Fruit fly (Drosophila melanogaster) whole organism, prepupa: ENCODE measurements around the gene Ir94e.

Experiments used
- Blimp-1 ChIP-seq: fragments of 200-800 bp; sonication (Bioruptor generic); optimal IDR thresholded peaks from 3 replicates; lab custom pipeline; 2017; ENCODE audit warnings: missing biosample characterization, missing genetic modification characterization, mild to moderate bottlenecking, moderate library complexity, missing genetic modification reagents
- CG10631 ChIP-seq: fragments of 200-800 bp; sonication (Bioruptor generic); optimal IDR thresholded peaks from 2 replicates; lab custom pipeline; 2016; ENCODE audit warnings: missing biosample characterization, missing genetic modification characterization
- CG11294 ChIP-seq: fragments of 200-800 bp; sonication (Bioruptor generic); IDR thresholded peaks from 2 replicates; pipeline ENCODE4 v1.3.6; 2022; ENCODE audit warnings: missing biosample characterization, missing genetic modification characterization
- CG11762 ChIP-seq: fragments of 200-800 bp; sonication (Bioruptor generic); optimal IDR thresholded peaks from 3 replicates; lab custom pipeline; 2016; ENCODE audit warnings: missing biosample characterization, missing genetic modification characterization; ENCODE audit not compliant: insufficient read depth
- CG11902 ChIP-seq: fragments of 200-800 bp; sonication (Bioruptor generic); optimal IDR thresholded peaks from 3 replicates; lab custom pipeline; 2016; ENCODE audit warnings: missing biosample characterization, missing genetic modification characterization
- CG15336 ChIP-seq: fragments of 200-800 bp; sonication (Bioruptor generic); IDR thresholded peaks from 2 replicates; pipeline ENCODE4 v1.3.6; 2022; ENCODE audit warnings: missing biosample characterization, missing genetic modification characterization
- CG1621 ChIP-seq: fragments of 200-800 bp; sonication (Bioruptor generic); optimal IDR thresholded peaks from 3 replicates; lab custom pipeline; 2018; ENCODE audit warnings: missing biosample characterization, mild to moderate bottlenecking, missing genetic modification characterization
- CG16779 ChIP-seq: fragments of 200-800 bp; sonication (Bioruptor generic); optimal IDR thresholded peaks from 3 replicates; lab custom pipeline; 2017; ENCODE audit warnings: missing biosample characterization, mild to moderate bottlenecking, missing genetic modification characterization
- CG3032 ChIP-seq: fragments of 200-800 bp; optimal IDR thresholded peaks from 2 replicates; lab custom pipeline; 2019; ENCODE audit warnings: missing biosample characterization, mild to moderate bottlenecking, missing genetic modification characterization, moderate library complexity
- CG31627 ChIP-seq: fragments of 200-800 bp; sonication (Bioruptor generic); optimal IDR thresholded peaks from 3 replicates; lab custom pipeline; 2016; ENCODE audit warnings: missing biosample characterization, missing genetic modification characterization
- CG32006 ChIP-seq: fragments of 200-800 bp; sonication (Bioruptor generic); optimal IDR thresholded peaks from 3 replicates; lab custom pipeline; 2017; ENCODE audit warnings: missing biosample characterization, mild to moderate bottlenecking, missing genetic modification characterization
- CG34406 ChIP-seq: fragments of 200-800 bp; sonication (Bioruptor generic); optimal IDR thresholded peaks from 3 replicates; lab custom pipeline; 2016; ENCODE audit warnings: missing biosample characterization, missing genetic modification characterization
- CG3919 ChIP-seq: fragments of 200-800 bp; sonication (Bioruptor generic); optimal IDR thresholded peaks from 3 replicates; lab custom pipeline; 2016; ENCODE audit warnings: missing biosample characterization, missing genetic modification characterization
- CG4318 ChIP-seq: fragments of 200-800 bp; sonication (Bioruptor generic); optimal IDR thresholded peaks from 3 replicates; lab custom pipeline; 2017; ENCODE audit warnings: missing biosample characterization, mild to moderate bottlenecking, missing genetic modification characterization
- CG6163 ChIP-seq: fragments of 200-800 bp; sonication (Bioruptor generic); IDR thresholded peaks from 3 replicates; pipeline ENCODE4 v1.3.6; 2022; ENCODE audit warnings: missing biosample characterization, missing genetic modification characterization
- CG6808 ChIP-seq: fragments of 200-800 bp; sonication (Bioruptor generic); optimal IDR thresholded peaks from 3 replicates; lab custom pipeline; 2017; ENCODE audit warnings: missing biosample characterization, missing genetic modification characterization, mild to moderate bottlenecking, moderate library complexity, missing genetic modification reagents
- CG6854 ChIP-seq: fragments of 200-800 bp; sonication (Bioruptor generic); optimal IDR thresholded peaks from 2 replicates; lab custom pipeline; 2017; ENCODE audit warnings: missing biosample characterization, mild to moderate bottlenecking, missing genetic modification characterization
- CG7368 ChIP-seq: fragments of 200-800 bp; sonication (Bioruptor generic); optimal IDR thresholded peaks from 3 replicates; lab custom pipeline; 2016; ENCODE audit warnings: missing biosample characterization, missing genetic modification characterization
- CG8119 ChIP-seq: fragments of 200-800 bp; sonication (Bioruptor generic); IDR thresholded peaks from 3 replicates; pipeline ENCODE4 v1.3.6; 2022; ENCODE audit warnings: missing biosample characterization, missing genetic modification characterization
- CG8319 ChIP-seq: fragments of 200-800 bp; sonication (Bioruptor generic); optimal IDR thresholded peaks from 3 replicates; lab custom pipeline; 2016; ENCODE audit warnings: missing biosample characterization, missing genetic modification characterization
- CG8632 ChIP-seq: fragments of 200-800 bp; sonication (Bioruptor generic); optimal IDR thresholded peaks from 3 replicates; lab custom pipeline; 2016; ENCODE audit warnings: missing biosample characterization, missing genetic modification characterization
- CG9139 ChIP-seq: fragments of 200-800 bp; sonication (Bioruptor generic); optimal IDR thresholded peaks from 3 replicates; lab custom pipeline; 2017; ENCODE audit warnings: missing biosample characterization, mild to moderate bottlenecking, missing genetic modification characterization
- Eip78C ChIP-seq: fragments of 200-800 bp; sonication (Bioruptor generic); peaks from one replicate; lab custom pipeline; 2016; ENCODE audit warnings: missing biosample characterization, missing genetic modification characterization
- Eip93F ChIP-seq: fragments of 200-800 bp; sonication (Bioruptor generic); optimal IDR thresholded peaks from 2 replicates; lab custom pipeline; 2016; ENCODE audit warnings: missing biosample characterization, mild to moderate bottlenecking, missing genetic modification characterization
- Ets96B ChIP-seq: fragments of 200-800 bp; optimal IDR thresholded peaks from 2 replicates; lab custom pipeline; 2019; ENCODE audit warnings: missing biosample characterization, mild to moderate bottlenecking, missing genetic modification characterization, moderate library complexity
- Gug ChIP-seq: fragments of 200-800 bp; sonication (Bioruptor generic); IDR thresholded peaks from 2 replicates; pipeline ENCODE4 v1.3.6; 2022; ENCODE audit warnings: missing biosample characterization, missing genetic modification characterization
- Hr39 ChIP-seq: fragments of 200-800 bp; sonication (Bioruptor generic); optimal IDR thresholded peaks from 2 replicates; lab custom pipeline; 2016; ENCODE audit warnings: missing biosample characterization, missing genetic modification characterization
- Hr4 ChIP-seq: fragments of 200-800 bp; sonication (Bioruptor generic); optimal IDR thresholded peaks from 3 replicates; lab custom pipeline; 2016; ENCODE audit warnings: missing biosample characterization, missing genetic modification characterization
- Lpt ChIP-seq: fragments of 200-800 bp; sonication (Bioruptor generic); optimal IDR thresholded peaks from 3 replicates; lab custom pipeline; 2016; ENCODE audit warnings: missing biosample characterization, missing genetic modification characterization
- Met ChIP-seq: fragments of 200-800 bp; sonication (Bioruptor generic); optimal IDR thresholded peaks from 3 replicates; lab custom pipeline; 2016; ENCODE audit warnings: missing biosample characterization, missing genetic modification characterization
- OdsH ChIP-seq: fragments of 200-800 bp; sonication (Bioruptor generic); optimal IDR thresholded peaks from 3 replicates; lab custom pipeline; 2016; ENCODE audit warnings: missing biosample characterization, missing genetic modification characterization
- Smox ChIP-seq: fragments of 200-800 bp; sonication (Bioruptor generic); optimal IDR thresholded peaks from 3 replicates; lab custom pipeline; 2016; ENCODE audit warnings: missing biosample characterization, missing genetic modification characterization
- Sox102F ChIP-seq: fragments of 200-800 bp; sonication (Bioruptor generic); optimal IDR thresholded peaks from 2 replicates; lab custom pipeline; 2016; ENCODE audit warnings: missing biosample characterization, mild to moderate bottlenecking, missing genetic modification characterization
- Sox14 ChIP-seq: fragments of 200-800 bp; sonication (Bioruptor generic); optimal IDR thresholded peaks from 3 replicates; lab custom pipeline; 2016; ENCODE audit warnings: missing biosample characterization, missing genetic modification characterization
- achi ChIP-seq: fragments of 200-800 bp; sonication (Bioruptor generic); optimal IDR thresholded peaks from 3 replicates; lab custom pipeline; 2016; ENCODE audit warnings: missing biosample characterization, missing genetic modification characterization
- acj6 ChIP-seq: fragments of 200-800 bp; sonication (Bioruptor generic); optimal IDR thresholded peaks from 3 replicates; lab custom pipeline; 2016; ENCODE audit warnings: missing biosample characterization, missing genetic modification characterization
- cyc ChIP-seq: fragments of 200-800 bp; sonication (Bioruptor generic); optimal IDR thresholded peaks from 3 replicates; lab custom pipeline; 2016; ENCODE audit warnings: missing biosample characterization, missing genetic modification characterization
- dac ChIP-seq: fragments of 200-800 bp; sonication (Bioruptor generic); optimal IDR thresholded peaks from 2 replicates; lab custom pipeline; 2017; ENCODE audit warnings: missing biosample characterization, mild to moderate bottlenecking, missing genetic modification characterization
- dsx ChIP-seq: fragments of 200-800 bp; optimal IDR thresholded peaks from 3 replicates; lab custom pipeline; 2019; ENCODE audit warnings: missing biosample characterization, mild to moderate bottlenecking, missing genetic modification characterization, moderate library complexity; ENCODE audit not compliant: poor library complexity, severe bottlenecking
- esn ChIP-seq: fragments of 200-800 bp; sonication (Bioruptor generic); optimal IDR thresholded peaks from 2 replicates; lab custom pipeline; 2016; ENCODE audit warnings: missing biosample characterization, mild to moderate bottlenecking, missing genetic modification characterization, moderate library complexity
- fd59A ChIP-seq: fragments of 200-800 bp; sonication (Bioruptor generic); optimal IDR thresholded peaks from 2 replicates; lab custom pipeline; 2017; ENCODE audit warnings: missing biosample characterization, mild to moderate bottlenecking, missing genetic modification characterization, missing genetic modification reagents
- lz ChIP-seq: fragments of 200-800 bp; sonication (Bioruptor generic); optimal IDR thresholded peaks from 3 replicates; lab custom pipeline; 2016; ENCODE audit warnings: missing biosample characterization, missing genetic modification characterization
- pdm3 ChIP-seq: fragments of 200-800 bp; sonication (Bioruptor generic); optimal IDR thresholded peaks from 3 replicates; lab custom pipeline; 2016; ENCODE audit warnings: missing biosample characterization, missing genetic modification characterization
- salr ChIP-seq, 2 experiments: fragments of 200-800 bp; sonication (Bioruptor generic); optimal IDR thresholded peaks; 3 replicates each; lab custom pipeline; 2016 to 2018; ENCODE audit warnings: missing biosample characterization in 2 of 2, missing genetic modification characterization in 2 of 2, mild to moderate bottlenecking in 1 of 2
- spab ChIP-seq: fragments of 200-800 bp; sonication (Bioruptor generic); optimal IDR thresholded peaks from 2 replicates; lab custom pipeline; 2017; ENCODE audit warnings: missing biosample characterization, mild to moderate bottlenecking, missing genetic modification characterization, missing genetic modification reagents
- ss ChIP-seq, 2 experiments: fragments of 200-800 bp; sonication (Bioruptor generic); optimal IDR thresholded peaks; 2 replicates in 1 of 2; 3 replicates in 1 of 2; lab custom pipeline; 2017 to 2018; ENCODE audit warnings: mild to moderate bottlenecking in 2 of 2, missing biosample characterization in 2 of 2, missing genetic modification characterization in 2 of 2, moderate library complexity in 1 of 2
- svp ChIP-seq: fragments of 200-800 bp; sonication (Bioruptor generic); peaks from one replicate; lab custom pipeline; 2016; ENCODE audit warnings: missing biosample characterization, missing genetic modification characterization
- topi ChIP-seq: fragments of 200-800 bp; sonication (Bioruptor generic); optimal IDR thresholded peaks from 3 replicates; lab custom pipeline; 2016; ENCODE audit warnings: missing biosample characterization, missing genetic modification characterization
- vri ChIP-seq: fragments of 200-800 bp; sonication (Bioruptor generic); optimal IDR thresholded peaks from 3 replicates; lab custom pipeline; 2016; ENCODE audit warnings: missing biosample characterization, mild to moderate bottlenecking, missing genetic modification characterization

The Ir94e gene

DNA sequence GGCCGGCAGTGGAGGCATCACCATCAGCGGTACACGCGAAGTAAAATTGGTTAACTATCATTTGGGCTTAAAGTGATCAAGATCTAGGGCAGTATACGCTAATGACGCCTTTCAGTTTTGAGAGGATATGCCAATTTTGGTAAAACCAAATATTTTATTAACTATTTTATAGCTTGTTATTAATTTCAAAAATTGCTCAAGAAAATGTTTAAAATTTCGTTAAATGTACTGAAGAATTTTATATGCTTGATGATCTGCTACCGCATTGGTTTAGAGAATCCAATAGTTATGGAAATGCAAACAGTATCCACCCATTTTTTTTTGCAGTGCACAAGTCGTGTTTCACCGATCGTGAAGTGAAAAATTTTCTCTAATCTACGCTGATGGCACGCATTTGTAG, 2.6 kb downstream of the Ir94e start (continued):
- no peak for TF ChIP-seq CG9139 (GFP tag; lab: Kevin White, UChicago)
- no peak for TF ChIP-seq CG34406 (GFP tag; lab: Kevin White, UChicago)
- peak; percentile 7 for TF ChIP-seq Lpt
- no peak for TF ChIP-seq spab (GFP tag; lab: Kevin White, UChicago)
- no peak for TF ChIP-seq cyc (GFP tag; lab: Kevin White, UChicago)
- no peak for TF ChIP-seq esn (GFP tag; lab: Kevin White, UChicago)
- TF ChIP-seq ss (GFP tag; optimal IDR thresholded peaks at IDR 0.05; lab: Kevin White, UChicago) = no peak

DNA sequence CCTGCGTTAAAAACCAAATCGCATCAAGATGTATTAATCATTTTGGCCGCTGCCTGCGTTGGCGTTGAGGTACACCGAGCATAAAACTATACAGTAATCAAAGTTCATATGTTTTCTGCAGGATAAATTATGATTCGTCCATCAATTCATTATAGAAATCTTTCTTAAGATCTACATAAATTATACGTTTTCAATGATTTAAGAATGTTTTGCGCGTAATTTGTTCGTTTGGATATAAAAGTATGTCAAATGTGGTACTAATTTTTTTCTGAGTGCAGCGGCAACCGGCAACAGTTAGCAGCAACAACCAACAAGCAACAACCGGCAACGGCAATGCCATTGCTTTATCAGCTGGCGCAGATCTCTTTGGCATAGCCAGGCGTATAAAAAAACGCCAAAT, 11.3 kb downstream of the Ir94e start:
- TF ChIP-seq cyc (GFP tag; lab: Kevin White, UChicago) (peak; percentile 28), CG32006 (GFP tag; lab: Kevin White, UChicago) (peak; percentile 83), dsx (no peak), CG9139 (GFP tag; lab: Kevin White, UChicago) (no peak), CG10631 (peak; percentile 20), pdm3 (peak; percentile 48), Sox102F (GFP tag; lab: Kevin White, UChicago) (peak; percentile 8), Sox14 (GFP tag; lab: Kevin White, UChicago) (peak; percentile 9), CG31627 (GFP tag; lab: Kevin White, UChicago) (peak; percentile 44), CG3032 (tag; lab: Kevin White, UChicago) (no peak), Smox (peak; percentile 36), CG11294 (GFP tag; lab: Robert Waterston, UW) (no peak), CG7368 (no peak), vri (GFP tag; lab: Kevin White, UChicago) (no peak), Gug (GFP tag; lab: Robert Waterston, UW) (no peak), CG3919 (GFP tag; lab: Kevin White, UChicago) (peak; percentile 42), Hr4 (GFP tag; lab: Kevin White, UChicago) (peak; percentile 89), CG6808 (GFP tag; lab: Kevin White, UChicago) (no peak), CG15336 (GFP tag; lab: Robert Waterston, UW) (peak; percentile 84), fd59A (no peak), Blimp-1 (GFP tag; lab: Kevin White, UChicago) (no peak), salr (GFP tag; optimal IDR thresholded peaks at IDR 0.05; lab: Kevin White, UChicago) (no peak), spab (GFP tag; lab: Kevin White, UChicago) (no peak), CG8119 (GFP tag; lab: Robert Waterston, UW) (peak; percentile 82), CG8319 (GFP tag; lab: Kevin White, UChicago) (no peak), OdsH (GFP tag; lab: Kevin White, UChicago) (peak; percentile 55), CG1621 (tag; lab: Kevin White, UChicago) (no peak), CG11902 (no peak), ss (GFP tag; optimal IDR thresholded peaks at IDR 0.05; lab: Kevin White, UChicago) (no peak), Lpt (peak; percentile 66), CG6854 (GFP tag; lab: Kevin White, UChicago) (no peak), Hr39 (GFP tag; lab: Kevin White, UChicago) (peak; percentile 46), CG11762 (no peak), Eip93F (GFP tag; lab: Kevin White, UChicago) (no peak), achi (GFP tag; lab: Kevin White, UChicago) (peak; percentile 47), CG6163 (peak; percentile 62), CG34406 (GFP tag; lab: Kevin White, UChicago) (no peak), Met (GFP tag; lab: Kevin White, UChicago) (peak; percentile 39), CG16779 (tag; lab: Kevin White, UChicago) (no peak), svp (peak; percentile 80), CG8632 (GFP tag; lab: Kevin White, UChicago) (no peak), acj6 (peak; percentile 42), Eip78C (peak; percentile 79), lz (GFP tag; lab: Kevin White, UChicago) (peak; percentile 48), esn (GFP tag; lab: Kevin White, UChicago) (peak; percentile 44), topi (GFP tag; lab: Kevin White, UChicago) (peak; percentile 45), dac (peak; percentile 53), CG4318 (peak; percentile 71), Ets96B (no peak)
